Worm (Caenorhabditis elegans) whole organism, young adult: ENCODE data around the gene nhr-115.

Experiments
- lin-35 ChIP-seq, 3 experiments: fragments of 150-350 bp in 2 of 3; sonication (generic microtip) in 1 of 3; optimal IDR thresholded peaks; 2 replicates each; lab custom pipeline; 2014 to 2018; ENCODE audit warnings: missing biosample characterization in 3 of 3, missing genetic modification characterization in 3 of 3, missing genetic modification reagents in 3 of 3
- unc-62 ChIP-seq: fragments of 150-350 bp; optimal IDR thresholded peaks from 2 replicates; lab custom pipeline; 2014; ENCODE audit warnings: missing biosample characterization, missing genetic modification reagents, missing genetic modification characterization

DNA sequence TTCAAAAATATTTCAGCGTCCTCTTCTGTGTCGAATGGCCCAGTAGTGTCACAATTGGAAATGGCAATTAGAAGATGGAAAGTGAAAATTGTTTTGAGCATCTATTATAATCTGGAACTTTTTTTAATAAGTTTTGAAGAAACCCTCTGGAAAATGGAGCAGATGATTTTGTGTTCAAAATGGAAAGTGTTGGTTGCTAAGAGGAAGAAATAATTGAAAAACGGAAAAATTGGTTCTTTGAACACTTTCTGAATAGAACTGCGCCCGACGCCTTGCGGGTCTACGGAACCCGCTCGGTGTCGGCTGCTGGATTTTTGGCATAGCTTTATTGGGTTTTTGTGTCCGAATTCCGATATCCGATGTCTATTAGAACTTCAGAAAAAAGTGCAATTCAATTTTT is 43.8 kb downstream of the nhr-115 start, which contains the start of gene irld-28:
- TF ChIP-seq lin-35 (GFP tag; optimal IDR thresholded peaks at IDR 0.05; lab: Kevin White, UChicago): no peak
- no peak for TF ChIP-seq unc-62 (GFP tag; lab: Kevin White, UChicago)
